Worm (Caenorhabditis elegans): Measurements from ENCODE around the gene sdz-8.

DNA sequence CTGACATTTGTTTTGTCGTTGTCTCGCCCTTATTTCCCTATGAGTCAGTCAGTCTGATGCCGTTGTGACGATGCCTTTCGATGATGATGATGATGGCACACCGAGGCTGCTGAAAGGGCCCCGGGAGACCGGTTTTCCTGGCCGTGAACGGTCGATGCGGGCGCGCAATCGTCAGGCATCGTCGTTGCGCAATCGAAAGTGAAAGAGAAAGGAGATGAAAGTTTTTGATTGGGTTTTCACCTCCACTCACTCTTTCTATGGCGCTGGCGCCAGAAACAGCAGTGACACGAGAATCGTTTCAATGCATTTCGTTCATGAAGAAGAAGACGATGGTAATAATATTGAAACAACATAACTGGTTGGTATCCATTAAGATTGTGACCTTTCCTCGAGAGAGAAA, 17.0 kb upstream of the sdz-8 start:
- no peak for TF ChIP-seq nhr-77 (tag; optimal IDR thresholded peaks at IDR 0.05)
- no peak for TF ChIP-seq unc-62 (GFP tag; optimal IDR thresholded peaks at IDR 0.05)
- no peak for TF ChIP-seq lin-13 (GFP tag; optimal IDR thresholded peaks at IDR 0.05)
- peak; percentile 33 for TF ChIP-seq fos-1 (tag; optimal IDR thresholded peaks at IDR 0.05)
- no peak for TF ChIP-seq alr-1 (tag; optimal IDR thresholded peaks at IDR 0.05)

Data from whole organism, L2 larva.